Worm (Caenorhabditis elegans): ENCODE measurements around the gene T26E4.10.

- no peak for TF ChIP-seq zag-1 (tag; optimal IDR thresholded peaks at IDR 0.05)
- TF ChIP-seq ama-1 (optimal IDR thresholded peaks at IDR 0.05) = no peak
- TF ChIP-seq nhr-12 (tag; optimal IDR thresholded peaks at IDR 0.05) = no peak
- TF ChIP-seq mdl-1 (tag; optimal IDR thresholded peaks at IDR 0.05) = no peak
Observed at ce11 chrV:15817746-15818145, 19.7 kb upstream of the T26E4.10 start, which contains the start of gene abf-3.

Data from whole organism, L3 larva.